Fruit fly (Drosophila melanogaster) whole organism, embryonic: ENCODE data around the gene Nin.
A peak's percentile ranks its signal among the peaks of the same experiment; 100 is the strongest.

Source experiments
- Blimp-1 ChIP-seq: fragments of 200-800 bp; sonication (Bioruptor generic); optimal IDR thresholded peaks from 3 replicates; lab custom pipeline; 2018; ENCODE audit warnings: missing biosample characterization, missing genetic modification characterization, mild to moderate bottlenecking, moderate library complexity, missing genetic modification reagents
- CG10959 ChIP-seq: fragments of 200-800 bp; sonication (Bioruptor generic); IDR thresholded peaks from 2 replicates; pipeline ENCODE4 v1.3.6; 2022; ENCODE audit warnings: missing biosample characterization, missing genetic modification characterization
- CG10979 ChIP-seq: fragments of 200-800 bp; sonication (Bioruptor generic); optimal IDR thresholded peaks from 2 replicates; lab custom pipeline; 2018; ENCODE audit warnings: missing biosample characterization, mild to moderate bottlenecking, missing genetic modification characterization, moderate library complexity
- CG11093 ChIP-seq: fragments of 200-800 bp; sonication (Bioruptor generic); IDR thresholded peaks from 3 replicates; pipeline ENCODE4 v1.3.6; 2022; ENCODE audit warnings: missing biosample characterization, missing genetic modification characterization
- CG11696 ChIP-seq: fragments of 200-800 bp; sonication (Bioruptor generic); IDR thresholded peaks from 2 replicates; pipeline ENCODE4 v1.3.6; 2022; ENCODE audit warnings: missing biosample characterization, missing genetic modification characterization
- CG12219 ChIP-seq: fragments of 200-800 bp; sonication (Bioruptor generic); optimal IDR thresholded peaks from 3 replicates; lab custom pipeline; 2018; ENCODE audit warnings: missing biosample characterization, mild to moderate bottlenecking, missing genetic modification characterization
- CG12942 ChIP-seq: fragments of 200-800 bp; sonication (Bioruptor generic); optimal IDR thresholded peaks from 3 replicates; lab custom pipeline; 2016; ENCODE audit warnings: missing biosample characterization, missing genetic modification characterization
- CG13296 ChIP-seq: fragments of 200-800 bp; sonication (Bioruptor generic); optimal IDR thresholded peaks from 3 replicates; lab custom pipeline; 2018; ENCODE audit warnings: missing biosample characterization, mild to moderate bottlenecking, missing genetic modification characterization
- CG14667 ChIP-seq: fragments of 200-800 bp; sonication (Bioruptor generic); IDR thresholded peaks from 2 replicates; pipeline ENCODE4 v1.3.6; 2022; ENCODE audit warnings: missing biosample characterization, missing genetic modification characterization
- CG1529 ChIP-seq: fragments of 200-800 bp; sonication (Bioruptor generic); optimal IDR thresholded peaks from 3 replicates; lab custom pipeline; 2018; ENCODE audit warnings: missing biosample characterization, missing genetic modification characterization
- CG3163 ChIP-seq: fragments of 200-800 bp; sonication (Bioruptor generic); optimal IDR thresholded peaks from 3 replicates; lab custom pipeline; 2016; ENCODE audit warnings: missing biosample characterization, missing genetic modification characterization
- CG3847 ChIP-seq: fragments of 200-800 bp; sonication (Bioruptor generic); IDR thresholded peaks from 2 replicates; pipeline ENCODE4 v1.3.6; 2022; ENCODE audit warnings: missing biosample characterization, missing genetic modification characterization
- CG4328 ChIP-seq: fragments of 200-800 bp; sonication (Bioruptor generic); optimal IDR thresholded peaks from 3 replicates; lab custom pipeline; 2017; ENCODE audit warnings: missing biosample characterization, missing genetic modification reagents, missing genetic modification characterization
- CG43689 ChIP-seq: fragments of 200-800 bp; sonication (Bioruptor generic); IDR thresholded peaks from 2 replicates; pipeline ENCODE4 v1.3.6; 2022; ENCODE audit warnings: missing biosample characterization, missing genetic modification characterization
- CG4404 ChIP-seq: fragments of 200-800 bp; sonication (Bioruptor generic); IDR thresholded peaks from 2 replicates; pipeline ENCODE4 v1.3.6; 2022; ENCODE audit warnings: missing biosample characterization, missing genetic modification characterization
- CG7987 ChIP-seq: fragments of 200-800 bp; sonication (Bioruptor generic); optimal IDR thresholded peaks from 2 replicates; lab custom pipeline; 2018; ENCODE audit warnings: missing biosample characterization, mild to moderate bottlenecking, missing genetic modification characterization, moderate library complexity
- CTCF ChIP-seq: fragments of 200-800 bp; sonication (Bioruptor generic); optimal IDR thresholded peaks from 2 replicates; lab custom pipeline; 2017; ENCODE audit warnings: missing biosample characterization, mild to moderate bottlenecking, missing genetic modification characterization, moderate library complexity
- Dad ChIP-seq: fragments of 200-800 bp; sonication (Bioruptor generic); optimal IDR thresholded peaks from 3 replicates; lab custom pipeline; 2016; ENCODE audit warnings: missing biosample characterization, missing genetic modification characterization
- Drgx ChIP-seq: fragments of 200-800 bp; sonication (Bioruptor generic); IDR thresholded peaks from 2 replicates; pipeline ENCODE4 v1.3.6; 2022; ENCODE audit warnings: missing biosample characterization, missing genetic modification characterization
- HHEX ChIP-seq: fragments of 200-800 bp; sonication (Bioruptor generic); optimal IDR thresholded peaks from 3 replicates; lab custom pipeline; 2017; ENCODE audit warnings: missing biosample characterization, mild to moderate bottlenecking, missing genetic modification characterization, missing genetic modification reagents
- HLH4C ChIP-seq: fragments of 200-800 bp; sonication (Bioruptor generic); IDR thresholded peaks from 3 replicates; pipeline ENCODE4 v1.3.6; 2022; ENCODE audit warnings: missing biosample characterization, missing genetic modification characterization; ENCODE audit not compliant: partially characterized antibody
- Hsf ChIP-seq: fragments of 200-800 bp; sonication (Bioruptor generic); optimal IDR thresholded peaks from 3 replicates; lab custom pipeline; 2016; ENCODE audit warnings: missing biosample characterization, missing genetic modification characterization
- Nf-YB ChIP-seq: fragments of 200-800 bp; sonication (Bioruptor generic); optimal IDR thresholded peaks from 3 replicates; lab custom pipeline; 2019; ENCODE audit warnings: missing biosample characterization, mild to moderate bottlenecking, missing genetic modification characterization, moderate library complexity
- Poxn ChIP-seq: fragments of 200-800 bp; sonication (Bioruptor generic); IDR thresholded peaks from 2 replicates; pipeline ENCODE4 v1.3.6; 2022; ENCODE audit warnings: missing biosample characterization, missing genetic modification characterization
- Sin3A ChIP-seq: fragments of >200 bp; optimal IDR thresholded peaks from 2 replicates; lab custom pipeline; 2018
- Trl ChIP-seq, 3 experiments: fragments of >200 bp in 2 of 3; fragments of 200-800 bp in 1 of 3; sonication (Bioruptor generic) in 1 of 3; optimal IDR thresholded peaks; 2 replicates in 1 of 3; 3 replicates in 2 of 3; lab custom pipeline; 2016 to 2017; ENCODE audit warnings: missing biosample characterization in 1 of 3, missing genetic modification characterization in 1 of 3
- Vsx1 ChIP-seq: fragments of 200-800 bp; sonication (Bioruptor generic); optimal IDR thresholded peaks from 2 replicates; lab custom pipeline; 2017; ENCODE audit warnings: missing biosample characterization, mild to moderate bottlenecking, missing genetic modification characterization, missing genetic modification reagents
- YL-1 ChIP-seq: fragments of 200-800 bp; sonication (Bioruptor generic); optimal IDR thresholded peaks from 3 replicates; lab custom pipeline; 2017; ENCODE audit warnings: missing biosample characterization, mild to moderate bottlenecking, missing genetic modification characterization
- ase ChIP-seq: fragments of 200-800 bp; sonication (Bioruptor generic); IDR thresholded peaks from 3 replicates; pipeline ENCODE4 v1.3.6; 2022; ENCODE audit warnings: missing biosample characterization, missing genetic modification characterization
- bowl ChIP-seq: fragments of 200-800 bp; sonication (Bioruptor generic); IDR thresholded peaks from 2 replicates; pipeline ENCODE4 v1.3.6; 2022; ENCODE audit warnings: missing biosample characterization, missing genetic modification characterization
- crc ChIP-seq: fragments of 200-800 bp; sonication (Bioruptor generic); optimal IDR thresholded peaks from 2 replicates; lab custom pipeline; 2016; ENCODE audit warnings: missing biosample characterization, missing genetic modification characterization
- ems ChIP-seq: fragments of 200-800 bp; sonication (Bioruptor generic); optimal IDR thresholded peaks from 3 replicates; lab custom pipeline; 2016; ENCODE audit warnings: missing biosample characterization, missing genetic modification characterization
- esg ChIP-seq: fragments of 200-800 bp; sonication (Bioruptor generic); conservative IDR thresholded peaks from 2 replicates; pipeline ENCODE4 v1.3.6; 2022; ENCODE audit warnings: missing biosample characterization, missing genetic modification characterization
- ftz-f1 ChIP-seq: fragments of 200-800 bp; sonication (Bioruptor generic); optimal IDR thresholded peaks from 2 replicates; lab custom pipeline; 2016; ENCODE audit warnings: missing biosample characterization, missing genetic modification characterization
- gfzf ChIP-seq: fragments of 200-800 bp; sonication (Bioruptor generic); optimal IDR thresholded peaks from 2 replicates; lab custom pipeline; 2016; ENCODE audit warnings: missing biosample characterization, mild to moderate bottlenecking, missing genetic modification characterization, moderate library complexity
- gsb ChIP-seq: fragments of 200-800 bp; sonication (Bioruptor generic); IDR thresholded peaks from 2 replicates; pipeline ENCODE4 v1.3.6; 2022; ENCODE audit warnings: missing biosample characterization, missing genetic modification characterization
- gsb-n ChIP-seq: fragments of 200-800 bp; sonication (Bioruptor generic); optimal IDR thresholded peaks from 3 replicates; lab custom pipeline; 2018; ENCODE audit warnings: missing biosample characterization, mild to moderate bottlenecking, missing genetic modification characterization
- jumu ChIP-seq: fragments of 200-800 bp; sonication (Bioruptor generic); optimal IDR thresholded peaks from 3 replicates; lab custom pipeline; 2016; ENCODE audit warnings: missing biosample characterization, missing genetic modification characterization
- kah ChIP-seq: fragments of 200-800 bp; sonication (Bioruptor generic); optimal IDR thresholded peaks from 2 replicates; lab custom pipeline; 2018; ENCODE audit warnings: missing biosample characterization, mild to moderate bottlenecking, missing genetic modification characterization
- ken ChIP-seq: fragments of 200-800 bp; sonication (Bioruptor generic); IDR thresholded peaks from 3 replicates; pipeline ENCODE4 v1.3.6; 2022; ENCODE audit warnings: missing biosample characterization, missing genetic modification characterization
- lmd ChIP-seq: fragments of 200-800 bp; sonication (Bioruptor generic); IDR thresholded peaks from 2 replicates; pipeline ENCODE4 v1.3.6; 2022; ENCODE audit warnings: missing biosample characterization, missing genetic modification characterization
- mirr ChIP-seq: fragments of 200-800 bp; sonication (Bioruptor generic); optimal IDR thresholded peaks from 3 replicates; lab custom pipeline; 2018; ENCODE audit warnings: missing biosample characterization, mild to moderate bottlenecking, missing genetic modification characterization
- nmo ChIP-seq: fragments of 200-800 bp; sonication (Bioruptor generic); optimal IDR thresholded peaks from 2 replicates; lab custom pipeline; 2018; ENCODE audit warnings: missing biosample characterization, mild to moderate bottlenecking, missing genetic modification characterization, moderate library complexity
- phol ChIP-seq: fragments of 200-800 bp; sonication (Bioruptor generic); optimal IDR thresholded peaks from 3 replicates; lab custom pipeline; 2018; ENCODE audit warnings: missing biosample characterization, mild to moderate bottlenecking, missing genetic modification characterization, moderate library complexity
- pita ChIP-seq: fragments of 200-800 bp; sonication (Bioruptor generic); optimal IDR thresholded peaks from 2 replicates; lab custom pipeline; 2017; ENCODE audit warnings: missing biosample characterization, mild to moderate bottlenecking, missing genetic modification characterization
- sd ChIP-seq: fragments of 200-800 bp; sonication (Bioruptor generic); optimal IDR thresholded peaks from 3 replicates; lab custom pipeline; 2018; ENCODE audit warnings: missing biosample characterization, mild to moderate bottlenecking, missing genetic modification characterization, moderate library complexity
- toy ChIP-seq: fragments of 200-800 bp; sonication (Bioruptor generic); IDR thresholded peaks from 2 replicates; pipeline ENCODE4 v1.3.6; 2022; ENCODE audit warnings: missing biosample characterization, missing genetic modification characterization
- ttk ChIP-seq: fragments of 200-800 bp; sonication (Bioruptor generic); IDR thresholded peaks from 2 replicates; pipeline ENCODE4 v2.1.2; 2022; ENCODE audit warnings: missing biosample characterization, missing genetic modification characterization
- tup ChIP-seq: fragments of 200-800 bp; sonication (Bioruptor generic); optimal IDR thresholded peaks from 2 replicates; lab custom pipeline; 2016; ENCODE audit warnings: missing biosample characterization, mild to moderate bottlenecking, missing genetic modification characterization, moderate library complexity
- twi ChIP-seq: fragments of 200-800 bp; optimal IDR thresholded peaks from 2 replicates; lab custom pipeline; 2019; ENCODE audit warnings: missing biosample characterization, mild to moderate bottlenecking, missing genetic modification characterization, moderate library complexity

Gene Nin

dm6 chr2L:5256036-5256846, 22.1 kb downstream of the Nin start (continued):
- TF ChIP-seq Dad (GFP tag; lab: Kevin White, UChicago): no peak
- TF ChIP-seq YL-1 (GFP tag; lab: Kevin White, UChicago): peak; percentile 49
- no peak for TF ChIP-seq pita
- no peak for TF ChIP-seq Sin3A (lab: Kevin White, UChicago)
- no peak for TF ChIP-seq gfzf (GFP tag; lab: Kevin White, UChicago)
- peak; percentile 48; the same call in 1 of the 2 replicates for TF ChIP-seq CG10959 (GFP tag; lab: Robert Waterston, UW)
- peak; percentile 27 for TF ChIP-seq Hsf (GFP tag; lab: Kevin White, UChicago)
- TF ChIP-seq HHEX (GFP tag; lab: Kevin White, UChicago): peak; percentile 65
- TF ChIP-seq esg: no peak
- no peak for TF ChIP-seq CG43689 (GFP tag; lab: Robert Waterston, UW)
- peak; percentile 46 for TF ChIP-seq CG12219 (GFP tag; lab: Kevin White, UChicago)
- peak; percentile 5 for TF ChIP-seq ems
- TF ChIP-seq twi (tag; lab: Kevin White, UChicago): peak; percentile 66
- TF ChIP-seq Nf-YB (GFP tag; lab: Kevin White, UChicago): peak; percentile 35
- 0 out of 3 replicates have a peak, but pooled peaks have one; percentile 49 for TF ChIP-seq ase
- no peak for TF ChIP-seq mirr (GFP tag; lab: Kevin White, UChicago)
- TF ChIP-seq CG1529: peak; percentile 49
- no peak for TF ChIP-seq CG14667 (GFP tag; lab: Robert Waterston, UW)
- TF ChIP-seq sd: no peak
- TF ChIP-seq ftz-f1 (GFP tag; lab: Kevin White, UChicago): no peak
- TF ChIP-seq Poxn: no peak
- no peak for TF ChIP-seq CG4328 (GFP tag; lab: Kevin White, UChicago)
- TF ChIP-seq gsb (GFP tag; lab: Robert Waterston, UW): no peak
- no peak for TF ChIP-seq CG11696
- no peak for TF ChIP-seq CG13296 (GFP tag; lab: Kevin White, UChicago)
- peak; percentile 65 for TF ChIP-seq gsb-n
- no peak for TF ChIP-seq crc
- no peak for TF ChIP-seq CG3163 (GFP tag; lab: Kevin White, UChicago)
- no peak for TF ChIP-seq HLH4C (GFP tag; lab: Robert Waterston, UW)
- no peak for TF ChIP-seq toy (GFP tag; lab: Robert Waterston, UW)
- TF ChIP-seq nmo (GFP tag; lab: Kevin White, UChicago): peak; percentile 37
- peak; percentile 60 for TF ChIP-seq CG10979 (tag; lab: Kevin White, UChicago)
- TF ChIP-seq CG12942 (GFP tag; lab: Kevin White, UChicago): peak; percentile 17
- TF ChIP-seq lmd (GFP tag; lab: Robert Waterston, UW): peak; percentile 19; the same call in 1 of the 2 replicates
- no peak for TF ChIP-seq CG4404 (GFP tag; lab: Robert Waterston, UW)
- no peak for TF ChIP-seq CG3847
- peak; percentile 33 for TF ChIP-seq phol (tag; lab: Kevin White, UChicago)
- TF ChIP-seq Drgx (GFP tag; lab: Robert Waterston, UW): peak; percentile 43
- TF ChIP-seq Blimp-1: peak; percentile 40
- no peak for TF ChIP-seq Trl (optimal IDR thresholded peaks at IDR 0.05; lab: Kevin White, UChicago)
- peak; percentile 48 for TF ChIP-seq Trl (GFP tag; optimal IDR thresholded peaks at IDR 0.05; lab: Kevin White, UChicago)
- no peak for TF ChIP-seq kah (GFP tag; lab: Kevin White, UChicago)
- TF ChIP-seq tup (GFP tag; lab: Kevin White, UChicago): peak; percentile 23
- 0 out of 2 replicates have a peak, but pooled peaks have one; percentile 11 for TF ChIP-seq ttk (GFP tag; lab: Robert Waterston, UW)
- TF ChIP-seq CTCF (GFP tag; lab: Kevin White, UChicago): no peak
- no peak; the same call in 2 of the 3 replicates for TF ChIP-seq CG11093
- no peak for TF ChIP-seq jumu (GFP tag; lab: Kevin White, UChicago)
- TF ChIP-seq CG7987 (GFP tag; lab: Kevin White, UChicago): peak; percentile 47
- no peak for TF ChIP-seq bowl (GFP tag; lab: Robert Waterston, UW)
- TF ChIP-seq Vsx1 (GFP tag; lab: Kevin White, UChicago): peak; percentile 53
- 0 out of 3 replicates have a peak, but pooled peaks have one; percentile 38 for TF ChIP-seq ken
